Fruit fly (Drosophila melanogaster): ENCODE results near the gene CG32269.

Gene CG32269

DNA sequence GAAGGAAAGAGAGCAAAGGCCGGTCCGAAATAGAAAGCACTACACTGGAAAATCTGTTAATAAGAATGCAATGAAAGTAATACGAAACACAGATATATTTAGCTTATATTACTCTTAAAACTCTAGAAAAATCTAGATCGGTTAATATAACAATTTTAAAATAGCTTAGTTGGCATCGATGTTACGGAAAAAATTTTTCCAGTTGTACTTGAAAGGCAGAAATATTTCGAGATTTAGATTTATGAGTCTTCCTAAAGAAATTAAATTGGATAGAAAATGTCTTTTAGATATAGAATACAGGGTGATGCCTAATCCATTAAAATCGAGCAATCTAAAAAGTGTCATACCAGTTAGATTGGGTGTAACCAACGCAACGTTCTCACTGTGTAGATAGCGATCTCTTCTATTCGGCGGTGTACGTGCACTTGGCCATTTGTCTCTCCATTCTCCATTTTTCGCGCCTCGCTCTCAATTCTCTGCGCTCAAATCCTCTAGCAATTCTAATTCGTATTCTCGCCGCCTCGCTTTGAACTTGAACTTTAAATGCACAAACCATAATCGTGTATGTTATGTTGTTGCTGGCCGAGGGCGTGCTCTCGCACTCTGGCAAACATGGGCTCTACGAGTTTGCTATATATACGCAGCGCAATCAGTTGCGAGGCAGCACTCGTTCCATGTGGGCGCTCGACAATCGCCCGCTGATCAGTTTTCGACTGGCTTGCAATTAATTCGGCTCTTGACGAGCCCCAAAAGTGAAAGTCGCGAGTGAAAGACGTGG is 41.4 kb upstream of the CG32269 start (continued):
- TF ChIP-seq dimm (GFP tag; IDR thresholded peaks at IDR 0.05) (peak; percentile 69), hbn (GFP tag; IDR thresholded peaks at IDR 0.05; ENCODE audit: partially characterized antibody) (no peak), ac (GFP tag; optimal IDR thresholded peaks at IDR 0.05) (peak; percentile 45), CG18764 (GFP tag; optimal IDR thresholded peaks at IDR 0.05) (peak; percentile 88), dysf (GFP tag; IDR thresholded peaks at IDR 0.05) (peak; percentile 93), ewg (GFP tag; optimal IDR thresholded peaks at IDR 0.05) (peak; percentile 91), nau (GFP tag; optimal IDR thresholded peaks at IDR 0.05) (peak; percentile 93), Optix (GFP tag; IDR thresholded peaks at IDR 0.05) (peak; percentile 77), Nf-YC (tag; optimal IDR thresholded peaks at IDR 0.05) (peak; percentile 86), CG15601 (tag; optimal IDR thresholded peaks at IDR 0.05) (peak; percentile 94), CG2678 (tag; optimal IDR thresholded peaks at IDR 0.05) (peak; percentile 97), seq (GFP tag; IDR thresholded peaks at IDR 0.05) (peak; percentile 82), CG11723 (GFP tag; optimal IDR thresholded peaks at IDR 0.05) (peak; percentile 96), kay (GFP tag; optimal IDR thresholded peaks at IDR 0.05) (peak; percentile 89), CG7745 (tag; optimal IDR thresholded peaks at IDR 0.05) (no peak), Spps (tag; optimal IDR thresholded peaks at IDR 0.05) (peak; percentile 80), CG9932 (GFP tag; IDR thresholded peaks at IDR 0.05) (peak; percentile 87), Scr (GFP tag; IDR thresholded peaks at IDR 0.05; ENCODE audit: partially characterized antibody) (no peak), CG1647 (GFP tag; optimal IDR thresholded peaks at IDR 0.05) (peak; percentile 79), Atf3 (GFP tag; optimal IDR thresholded peaks at IDR 0.05) (peak; percentile 94), D (optimal IDR thresholded peaks at IDR 0.05) (no peak), D (GFP tag; optimal IDR thresholded peaks at IDR 0.05) (peak; percentile 97), CG14441 (GFP tag; IDR thresholded peaks at IDR 0.05) (peak; percentile 84), Dfd (GFP tag; optimal IDR thresholded peaks at IDR 0.05) (peak in 1 of 2 experiments; percentile 78), ERR (GFP tag; optimal IDR thresholded peaks at IDR 0.05) (peak; percentile 90), jing (GFP tag; optimal IDR thresholded peaks at IDR 0.05) (peak; percentile 88), CG18011 (GFP tag; optimal IDR thresholded peaks at IDR 0.05) (peak; percentile 85), CG32767 (GFP tag; IDR thresholded peaks at IDR 0.05) (peak; percentile 76; the same call in 1 of the 2 replicates), ato (GFP tag; IDR thresholded peaks at IDR 0.05; ENCODE audit: partially characterized antibody) (no peak), CG6791 (GFP tag; IDR thresholded peaks at IDR 0.05; ENCODE audit: partially characterized antibody) (no peak), CG8089 (GFP tag; optimal IDR thresholded peaks at IDR 0.05) (peak; percentile 94), bsh (GFP tag; optimal IDR thresholded peaks at IDR 0.05) (peak; percentile 92 to 94), CG6654 (GFP tag; optimal IDR thresholded peaks at IDR 0.05) (peak; percentile 88), D19A (tag; optimal IDR thresholded peaks at IDR 0.05) (peak; percentile 90), Fer3 (tag; optimal IDR thresholded peaks at IDR 0.05) (peak; percentile 81), CG5245 (GFP tag; optimal IDR thresholded peaks at IDR 0.05) (peak; percentile 92), NFAT (GFP tag; IDR thresholded peaks at IDR 0.05) (peak; percentile 83), br (optimal IDR thresholded peaks at IDR 0.05) (no peak), trem (tag; optimal IDR thresholded peaks at IDR 0.05) (peak; percentile 89), jigr1 (GFP tag; IDR thresholded peaks at IDR 0.05) (peak; percentile 87), CG30020 (tag; optimal IDR thresholded peaks at IDR 0.05) (peak; percentile 83), CG11695 (GFP tag; IDR thresholded peaks at IDR 0.05) (peak; percentile 90), Hsf (GFP tag; optimal IDR thresholded peaks at IDR 0.05) (peak; percentile 97), wor (GFP tag; IDR thresholded peaks at IDR 0.05) (peak; percentile 91), bcd (GFP tag; optimal IDR thresholded peaks at IDR 0.05) (peak; percentile 95), otp (GFP tag; IDR thresholded peaks at IDR 0.05) (peak; percentile 77), zf30C (GFP tag; optimal IDR thresholded peaks at IDR 0.05) (peak; percentile 91), nerfin-1 (tag; optimal IDR thresholded peaks at IDR 0.05) (peak; percentile 92), CG12071 (GFP tag; optimal IDR thresholded peaks at IDR 0.05) (peak; percentile 67), CG9437 (GFP tag; optimal IDR thresholded peaks at IDR 0.05) (peak; percentile 95)
